Fruit fly (Drosophila melanogaster): Measurements from ENCODE around the gene CG7044.

CG7044 gene

dm6 chr3R:21116057-21116456, 14.5 kb upstream of the CG7044 start, which contains the start of gene ppan (continued):
- TF ChIP-seq Sry-β (GFP tag; optimal IDR thresholded peaks at IDR 0.05) (no peak), CG6254 (GFP tag; optimal IDR thresholded peaks at IDR 0.05) (no peak), Nf-YB (GFP tag; optimal IDR thresholded peaks at IDR 0.05) (no peak)

dm6 chr3R:21112742-21113465, 11.4 kb upstream of the CG7044 start:
- TF ChIP-seq Bdp1 (GFP tag; optimal IDR thresholded peaks at IDR 0.05) (peak; percentile 78), jigr1 (GFP tag; IDR thresholded peaks at IDR 0.05) (peak; percentile 46; the same call in 1 of the 3 replicates), CG9817 (tag; optimal IDR thresholded peaks at IDR 0.05) (peak; percentile 74), Dll (GFP tag; IDR thresholded peaks at IDR 0.05; ENCODE audit: partially characterized antibody) (no peak), CG4404 (GFP tag; IDR thresholded peaks at IDR 0.05) (peak; percentile 61), Camta (GFP tag; optimal IDR thresholded peaks at IDR 0.05) (peak; percentile 83), CG13296 (GFP tag; optimal IDR thresholded peaks at IDR 0.05) (peak; percentile 79), twi (tag; optimal IDR thresholded peaks at IDR 0.05) (peak; percentile 45), CG18476 (GFP tag; optimal IDR thresholded peaks at IDR 0.05) (peak; percentile 80), CG16815 (GFP tag; optimal IDR thresholded peaks at IDR 0.05) (peak; percentile 45), CG4617 (GFP tag; optimal IDR thresholded peaks at IDR 0.05; ENCODE audit: borderline replicate concordance) (peak; percentile 66), CG8944 (GFP tag; optimal IDR thresholded peaks at IDR 0.05) (peak; percentile 61), CG8924 (tag; optimal IDR thresholded peaks at IDR 0.05) (peak; percentile 90), CG1832 (GFP tag; optimal IDR thresholded peaks at IDR 0.05) (no peak), CG14860 (GFP tag; IDR thresholded peaks at IDR 0.05; ENCODE audit: partially characterized antibody) (no peak), ato (GFP tag; IDR thresholded peaks at IDR 0.05; ENCODE audit: partially characterized antibody) (no peak), Poxn (GFP tag; IDR thresholded peaks at IDR 0.05) (no peak), CG9876 (GFP tag; optimal IDR thresholded peaks at IDR 0.05) (peak; percentile 82), CG10565 (GFP tag; optimal IDR thresholded peaks at IDR 0.05) (peak; percentile 15), al (GFP tag; IDR thresholded peaks at IDR 0.05) (peak; percentile 73), sd (tag; optimal IDR thresholded peaks at IDR 0.05) (peak; percentile 81), CG8281 (tag; optimal IDR thresholded peaks at IDR 0.05) (peak; percentile 69), Xrp1 (GFP tag; IDR thresholded peaks at IDR 0.05) (peak; percentile 91), CG3163 (GFP tag; optimal IDR thresholded peaks at IDR 0.05) (peak; percentile 81), CG6654 (GFP tag; optimal IDR thresholded peaks at IDR 0.05) (peak; percentile 63), aop (GFP tag; IDR thresholded peaks at IDR 0.05) (peak; percentile 35; the same call in 1 of the 2 replicates), HLH4C (GFP tag; IDR thresholded peaks at IDR 0.05; ENCODE audit: partially characterized antibody) (no peak), ara (GFP tag; IDR thresholded peaks at IDR 0.05) (peak; percentile 85), sqz (GFP tag; optimal IDR thresholded peaks at IDR 0.05) (no peak), NfI (GFP tag; optimal IDR thresholded peaks at IDR 0.05) (peak; percentile 87), CG2889 (GFP tag; IDR thresholded peaks at IDR 0.05) (peak; percentile 66; the same call in 2 of the 3 replicates), trem (tag; optimal IDR thresholded peaks at IDR 0.05) (peak; percentile 86), fd3F (GFP tag; optimal IDR thresholded peaks at IDR 0.05) (peak; percentile 77), her (GFP tag; optimal IDR thresholded peaks at IDR 0.05) (peak; percentile 90), pzg (GFP tag; optimal IDR thresholded peaks at IDR 0.05) (no peak), slp2 (GFP tag; optimal IDR thresholded peaks at IDR 0.05) (peak; percentile 86), Bteb2 (GFP tag; optimal IDR thresholded peaks at IDR 0.05) (peak; percentile 89), Gug (GFP tag; IDR thresholded peaks at IDR 0.05) (peak; percentile 72; the same call in 3 of the 4 replicates), sens-2 (GFP tag; IDR thresholded peaks at IDR 0.05) (peak; percentile 73), HLH54F (GFP tag; optimal IDR thresholded peaks at IDR 0.05) (peak; percentile 88), so (GFP tag; IDR thresholded peaks at IDR 0.05) (peak; percentile 83), CG32772 (GFP tag; IDR thresholded peaks at IDR 0.05) (peak; percentile 82), lbe (GFP tag; optimal IDR thresholded peaks at IDR 0.05) (peak; percentile 52), Six4 (GFP tag; optimal IDR thresholded peaks at IDR 0.05) (peak; percentile 63)
